Worm (Caenorhabditis elegans): ENCODE measurements around the gene btb-10.

- TF ChIP-seq tbx-11 (GFP tag; IDR thresholded peaks at IDR 0.05) (no peak), B0310.2 (tag; optimal IDR thresholded peaks at IDR 0.05) (no peak), ama-1 (optimal IDR thresholded peaks at IDR 0.05) (no peak), flt-1 (GFP tag; IDR thresholded peaks at IDR 0.05) (no peak), hmbx-1 (tag; optimal IDR thresholded peaks at IDR 0.05) (no peak), ets-7 (tag; optimal IDR thresholded peaks at IDR 0.05) (no peak), tbx-37 (GFP tag; conservative IDR thresholded peaks at IDR 0.05) (no peak), sea-1 (GFP tag; conservative IDR thresholded peaks at IDR 0.05) (no peak), tra-4 (tag; optimal IDR thresholded peaks at IDR 0.05) (no peak), pes-1 (GFP tag; IDR thresholded peaks at IDR 0.05) (no peak), ceh-13 (GFP tag; optimal IDR thresholded peaks at IDR 0.05) (no peak)
These were observed 24.3 kb upstream of the btb-10 start for ce11 chrII:1084899-1085298.

All from whole organism, early embryonic.